Worm (Caenorhabditis elegans) whole organism, L4 larva: ENCODE measurements around the gene T19H12.3.
A peak's percentile ranks its signal among the peaks of the same experiment; 100 is the strongest.

ENCODE experiments used
- F10B5.3 ChIP-seq: sonication (generic microtip); optimal IDR thresholded peaks from 2 replicates; lab custom pipeline; 2016; ENCODE audit warnings: mild to moderate bottlenecking, missing genetic modification characterization, missing compliant biosample characterization
- F49E8.2 ChIP-seq: sonication (generic microtip); optimal IDR thresholded peaks from 2 replicates; lab custom pipeline; 2016; ENCODE audit warnings: missing compliant biosample characterization, mild to moderate bottlenecking, missing genetic modification characterization, borderline replicate concordance
- T26A8.4 ChIP-seq: fragments of 200-800 bp; sonication (Bioruptor generic); IDR thresholded peaks from 2 replicates; pipeline ENCODE4 v1.3.6; 2022; ENCODE audit warnings: missing genetic modification characterization, missing compliant biosample characterization
- Y5F2A.4 ChIP-seq: fragments of 200-800 bp; sonication (Bioruptor generic); optimal IDR thresholded peaks from 2 replicates; lab custom pipeline; 2018; ENCODE audit warnings: mild to moderate bottlenecking, missing genetic modification characterization, missing compliant biosample characterization
- ZK546.5 ChIP-seq, 2 experiments: sonication (generic microtip); optimal IDR thresholded peaks; 2 replicates each; lab custom pipeline; 2017; ENCODE audit warnings: missing biosample characterization in 2 of 2, missing genetic modification characterization in 2 of 2
- aly-2 ChIP-seq: sonication (generic microtip); optimal IDR thresholded peaks from 2 replicates; lab custom pipeline; 2018; ENCODE audit warnings: missing biosample characterization, missing genetic modification characterization
- ama-1 ChIP-seq: fragments of 150-350 bp; optimal IDR thresholded peaks from 2 replicates; lab custom pipeline; 2014; ENCODE audit warnings: inconsistent platforms, mixed read lengths
- arid-1 ChIP-seq: fragments of 200-800 bp; sonication (Bioruptor generic); conservative IDR thresholded peaks from 2 replicates; pipeline ENCODE4 v1.3.6; 2022; ENCODE audit warnings: missing genetic modification reagents, missing genetic modification characterization, missing compliant biosample characterization
- ces-1 ChIP-seq: fragments of 150-350 bp; sonication (generic microtip); optimal IDR thresholded peaks from 4 replicates; lab custom pipeline; 2014; ENCODE audit warnings: missing biosample characterization, missing genetic modification reagents, missing genetic modification characterization
- cey-2 ChIP-seq: sonication (generic microtip); optimal IDR thresholded peaks from 3 replicates; lab custom pipeline; 2017; ENCODE audit warnings: missing genetic modification characterization, mild to moderate bottlenecking, missing compliant biosample characterization, antibody characterized with exemption, borderline replicate concordance; ENCODE audit not compliant: insufficient read depth
- daf-12 ChIP-seq: fragments of 150-350 bp; optimal IDR thresholded peaks from 2 replicates; lab custom pipeline; 2014; ENCODE audit warnings: missing biosample characterization, missing genetic modification reagents, missing genetic modification characterization
- daf-19 ChIP-seq: fragments of 200-800 bp; sonication (Bioruptor generic); conservative IDR thresholded peaks from 2 replicates; pipeline ENCODE4 v1.3.6; 2022; ENCODE audit warnings: missing genetic modification characterization, missing compliant biosample characterization
- daf-8 ChIP-seq: fragments of 200-800 bp; sonication (Bioruptor generic); IDR thresholded peaks from 2 replicates; pipeline ENCODE4 v1.3.6; 2022; ENCODE audit warnings: missing genetic modification characterization, missing compliant biosample characterization
- dmd-6 ChIP-seq: fragments of 200-800 bp; sonication (Bioruptor generic); IDR thresholded peaks from 2 replicates; pipeline ENCODE4 v1.3.6; 2022; ENCODE audit warnings: missing genetic modification reagents, missing genetic modification characterization, missing compliant biosample characterization
- dpl-1 ChIP-seq: fragments of 150-350 bp; optimal IDR thresholded peaks from 2 replicates; lab custom pipeline; 2014; ENCODE audit warnings: missing biosample characterization, missing genetic modification reagents, missing genetic modification characterization
- dve-1 ChIP-seq: sonication (generic microtip); optimal IDR thresholded peaks from 2 replicates; lab custom pipeline; 2017; ENCODE audit warnings: antibody characterized with exemption, mild to moderate bottlenecking, missing genetic modification characterization, missing compliant biosample characterization; ENCODE audit not compliant: insufficient read depth
- hif-1 ChIP-seq, 2 experiments: sonication (generic microtip); optimal IDR thresholded peaks; 2 replicates each; lab custom pipeline; 2016 to 2017; ENCODE audit warnings: missing compliant biosample characterization in 2 of 2, missing genetic modification characterization in 2 of 2, missing genetic modification reagents in 2 of 2, missing genotype in 2 of 2, mild to moderate bottlenecking in 1 of 2
- hlh-11 ChIP-seq: fragments of 200-800 bp; sonication (Bioruptor generic); optimal IDR thresholded peaks from 2 replicates; lab custom pipeline; 2018; ENCODE audit warnings: mild to moderate bottlenecking, missing genetic modification characterization, missing compliant biosample characterization
- lin-29 ChIP-seq: fragments of 200-800 bp; sonication (Bioruptor generic); IDR thresholded peaks from 2 replicates; pipeline ENCODE4 v1.3.6; 2022; ENCODE audit warnings: missing genetic modification reagents, missing genetic modification characterization, missing compliant biosample characterization
- lir-3 ChIP-seq: sonication (generic microtip); optimal IDR thresholded peaks from 2 replicates; lab custom pipeline; 2016; ENCODE audit warnings: mild to moderate bottlenecking, missing genetic modification characterization, missing compliant biosample characterization
- lsy-2 ChIP-seq, 2 experiments: fragments of 150-350 bp in 1 of 2; sonication (generic microtip) in 1 of 2; optimal IDR thresholded peaks; 2 replicates each; lab custom pipeline; 2014 to 2017; ENCODE audit warnings: missing biosample characterization in 2 of 2, missing genetic modification characterization in 2 of 2
- madf-5 ChIP-seq, 2 experiments: fragments of 200-800 bp; sonication (Bioruptor generic); IDR thresholded peaks; 2 replicates each; pipeline ENCODE4 v1.3.6; 2022; ENCODE audit warnings: missing compliant biosample characterization in 2 of 2, missing genetic modification characterization in 2 of 2
- madf-9 ChIP-seq: fragments of 200-800 bp; sonication (Bioruptor generic); conservative IDR thresholded peaks from 2 replicates; pipeline ENCODE4 v1.3.6; 2022; ENCODE audit warnings: missing genetic modification reagents, missing genetic modification characterization, missing compliant biosample characterization
- mxl-3 ChIP-seq: fragments of 200-800 bp; sonication (Bioruptor generic); optimal IDR thresholded peaks from 2 replicates; lab custom pipeline; 2018; ENCODE audit warnings: mild to moderate bottlenecking, missing genetic modification characterization, missing compliant biosample characterization
- nhr-102 ChIP-seq: sonication (generic microtip); optimal IDR thresholded peaks from 2 replicates; lab custom pipeline; 2016; ENCODE audit warnings: mild to moderate bottlenecking, missing genetic modification characterization, moderate library complexity, missing compliant biosample characterization
- nhr-28 ChIP-seq: fragments of 150-350 bp; optimal IDR thresholded peaks from 2 replicates; lab custom pipeline; 2014; ENCODE audit warnings: missing biosample characterization, missing genetic modification characterization
- nhr-76 ChIP-seq: fragments of 150-350 bp; optimal IDR thresholded peaks from 2 replicates; lab custom pipeline; 2014; ENCODE audit warnings: missing biosample characterization, missing genetic modification characterization
- pha-4 ChIP-seq, 2 experiments: fragments of 150-350 bp in 1 of 2; fragments of 200-800 bp in 1 of 2; sonication (Bioruptor generic) in 1 of 2; IDR thresholded peaks in 1 of 2; optimal IDR thresholded peaks in 1 of 2; 2 replicates each; pipeline versions ENCODE4 v1.3.6 to Lab custom; 2014 to 2022; ENCODE audit warnings: missing genetic modification characterization in 2 of 2, missing genetic modification reagents in 2 of 2, missing biosample characterization in 1 of 2, missing compliant biosample characterization in 1 of 2
- php-3 ChIP-seq: fragments of 200-800 bp; sonication (Bioruptor generic); IDR thresholded peaks from 2 replicates; pipeline ENCODE4 v1.3.6; 2022; ENCODE audit warnings: missing genetic modification reagents, missing genetic modification characterization, missing compliant biosample characterization
- saeg-2 ChIP-seq: fragments of 200-800 bp; sonication (Bioruptor generic); IDR thresholded peaks from 2 replicates; pipeline ENCODE4 v1.3.6; 2022; ENCODE audit warnings: missing genetic modification reagents, missing genetic modification characterization, missing compliant biosample characterization
- sdz-12 ChIP-seq: fragments of 200-800 bp; sonication (Bioruptor generic); optimal IDR thresholded peaks from 2 replicates; lab custom pipeline; 2018; ENCODE audit warnings: mild to moderate bottlenecking, missing genetic modification characterization, missing compliant biosample characterization
- snpc-1.2 ChIP-seq: fragments of 200-800 bp; sonication (Bioruptor generic); IDR thresholded peaks from 2 replicates; pipeline ENCODE4 v1.3.6; 2022; ENCODE audit warnings: missing genetic modification reagents, missing genetic modification characterization, missing compliant biosample characterization
- tra-1 ChIP-seq: fragments of 200-800 bp; sonication (Bioruptor generic); IDR thresholded peaks from 2 replicates; pipeline ENCODE4 v1.3.6; 2022; ENCODE audit warnings: missing genetic modification reagents, missing genetic modification characterization, missing compliant biosample characterization
- unc-39 ChIP-seq: sonication (generic microtip); optimal IDR thresholded peaks from 2 replicates; lab custom pipeline; 2017; ENCODE audit warnings: missing biosample characterization, missing genetic modification characterization
- unc-62 ChIP-seq, 3 experiments: fragments of 150-350 bp in 1 of 3; sonication (generic microtip); optimal IDR thresholded peaks in 2 of 3; peaks in 1 of 3; 1 replicate in 1 of 3; 2 replicates in 2 of 3; lab custom pipeline; 2014 to 2017; ENCODE audit warnings: missing biosample characterization in 3 of 3, missing genetic modification characterization in 3 of 3, missing genetic modification reagents in 3 of 3, missing genotype in 1 of 3
- zag-1 ChIP-seq: fragments of 150-350 bp; optimal IDR thresholded peaks from 2 replicates; lab custom pipeline; 2014; ENCODE audit warnings: missing biosample characterization, missing genetic modification characterization
- zfp-3 ChIP-seq: fragments of 200-800 bp; sonication (Bioruptor generic); conservative IDR thresholded peaks from 2 replicates; pipeline ENCODE4 v1.3.6; 2022; ENCODE audit warnings: missing genetic modification reagents, missing genetic modification characterization, missing compliant biosample characterization
- zip-11 ChIP-seq: fragments of 200-800 bp; sonication (Bioruptor generic); IDR thresholded peaks from 2 replicates; pipeline ENCODE4 v1.3.6; 2022; ENCODE audit warnings: missing genetic modification characterization, missing compliant biosample characterization
- zip-2 ChIP-seq: fragments of 150-350 bp; optimal IDR thresholded peaks from 2 replicates; lab custom pipeline; 2014; ENCODE audit warnings: missing biosample characterization, missing genetic modification characterization
- ztf-11 ChIP-seq: fragments of 150-350 bp; optimal IDR thresholded peaks from 2 replicates; lab custom pipeline; 2014; ENCODE audit warnings: missing biosample characterization, missing genetic modification characterization

T19H12.3 gene

ce11 chrV:4862737-4863136, 22.7 kb upstream of the T19H12.3 start, which contains the start of gene C37H5.13 (continued):
- peak in 1 of 2 experiments; percentile 2 for TF ChIP-seq hif-1 (tag; optimal IDR thresholded peaks at IDR 0.05; lab: Kevin White, UChicago)

DNA sequence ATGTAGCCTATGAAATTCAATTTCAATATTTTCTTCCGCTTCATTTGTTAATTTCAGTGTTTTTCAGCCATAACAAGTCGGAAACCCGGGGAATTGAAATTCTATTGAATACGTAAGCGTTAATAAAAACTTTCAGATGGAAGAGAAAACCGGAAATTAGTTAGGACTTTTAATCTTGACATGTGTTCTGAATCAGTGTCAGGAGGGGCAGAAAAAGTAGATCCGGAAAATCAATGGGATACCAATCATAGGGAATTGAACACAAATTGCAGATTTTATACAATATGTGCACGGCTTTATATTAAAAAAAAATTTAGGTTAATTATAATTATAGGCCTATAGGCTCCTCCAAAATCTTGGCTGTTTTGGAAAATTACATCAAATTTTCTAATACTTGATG, 21.1 kb upstream of the T19H12.3 start:
- TF ChIP-seq madf-5 (GFP tag; IDR thresholded peaks at IDR 0.05; lab: Robert Waterston, UW), result no peak
- no peak for TF ChIP-seq pha-4 (GFP tag; IDR thresholded peaks at IDR 0.05; lab: Robert Waterston, UW)
- no peak for TF ChIP-seq pha-4 (tag; optimal IDR thresholded peaks at IDR 0.05; lab: Kevin White, UChicago)
- TF ChIP-seq zip-2 (tag; lab: Kevin White, UChicago), result no peak
- no peak for TF ChIP-seq ces-1
- TF ChIP-seq ZK546.5 (tag; optimal IDR thresholded peaks at IDR 0.05; lab: Kevin White, UChicago), result no peak
- TF ChIP-seq saeg-2, result no peak
- TF ChIP-seq F49E8.2 (tag; lab: Kevin White, UChicago), result no peak
- TF ChIP-seq hlh-11, result no peak
- TF ChIP-seq Y5F2A.4 (GFP tag; lab: Kevin White, UChicago), result no peak
- no peak for TF ChIP-seq lin-29
- no peak for TF ChIP-seq arid-1 (GFP tag; lab: Robert Waterston, UW)
- no peak for TF ChIP-seq php-3
- TF ChIP-seq zfp-3 (GFP tag; lab: Robert Waterston, UW), result no peak
- no peak for TF ChIP-seq F10B5.3 (tag; lab: Kevin White, UChicago)
- no peak for TF ChIP-seq madf-9 (GFP tag; lab: Robert Waterston, UW)

ce11 chrV:4865364-4865763, 20.1 kb upstream of the T19H12.3 start, which contains the start of gene srd-32:
Gene srd-32, plus strand, starts transcription at chrV:4865664.
- peak; percentile 39 for TF ChIP-seq mxl-3 (GFP tag; lab: Kevin White, UChicago)
- TF ChIP-seq lsy-2 (tag; optimal IDR thresholded peaks at IDR 0.05; lab: Kevin White, UChicago), result no peak

- no peak for TF ChIP-seq zag-1
- no peak for TF ChIP-seq lsy-2 (tag; optimal IDR thresholded peaks at IDR 0.05; lab: Kevin White, UChicago)
- TF ChIP-seq mxl-3 (GFP tag; lab: Kevin White, UChicago), result no peak
- no peak for TF ChIP-seq lin-29
- TF ChIP-seq unc-39, result no peak
- no peak for TF ChIP-seq nhr-76 (tag; lab: Kevin White, UChicago)
- no peak for TF ChIP-seq dpl-1 (GFP tag; lab: Kevin White, UChicago)
- no peak for TF ChIP-seq dmd-6
- TF ChIP-seq sdz-12 (GFP tag; lab: Kevin White, UChicago), result no peak
- no peak for TF ChIP-seq T26A8.4 (GFP tag; lab: Robert Waterston, UW)
- TF ChIP-seq cey-2 (tag; lab: Kevin White, UChicago), result no peak
- TF ChIP-seq tra-1 (GFP tag; lab: Robert Waterston, UW), result no peak
Measured at ce11 chrV:4867535-4867934, 17.9 kb upstream of the T19H12.3 start.

DNA sequence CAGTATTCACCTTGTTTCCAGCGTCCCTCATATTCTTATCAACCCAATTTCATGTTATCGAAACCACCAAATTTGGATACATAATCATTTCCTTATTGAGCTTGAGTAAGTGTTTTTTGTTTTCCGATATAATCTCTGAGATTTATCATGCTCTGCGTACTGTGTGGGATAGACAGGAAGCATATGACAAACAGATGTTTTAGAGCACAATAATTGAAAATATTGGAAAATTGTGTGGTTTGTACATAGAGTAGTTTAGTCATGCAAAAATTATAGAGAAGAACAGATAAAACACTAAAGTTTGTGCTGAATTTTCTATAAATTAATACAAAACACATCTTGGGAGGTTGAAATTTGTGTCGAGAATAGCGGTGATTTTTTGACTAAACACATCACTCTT, 16.8 kb upstream of the T19H12.3 start:
- TF ChIP-seq zip-11 (GFP tag; lab: Robert Waterston, UW), result no peak
- TF ChIP-seq sdz-12 (GFP tag; lab: Kevin White, UChicago), result no peak
- TF ChIP-seq, all 104 proteins: peak for 0

ce11 chrV:4870627-4871026, 14.8 kb upstream of the T19H12.3 start:
- TF ChIP-seq snpc-1.2, result no peak
- TF ChIP-seq nhr-102 (tag; lab: Kevin White, UChicago), result no peak
- TF ChIP-seq dmd-6, result no peak
- TF ChIP-seq zag-1, result no peak
- TF ChIP-seq cey-2 (tag; lab: Kevin White, UChicago), result no peak
- no peak for TF ChIP-seq unc-62 (GFP tag; optimal IDR thresholded peaks at IDR 0.05 in 1 of 2; lab: Kevin White, UChicago)
- TF ChIP-seq unc-62 (tag; optimal IDR thresholded peaks at IDR 0.05; lab: Kevin White, UChicago), result no peak
- no peak for TF ChIP-seq dpl-1 (GFP tag; lab: Kevin White, UChicago)
- TF ChIP-seq nhr-28 (tag; lab: Kevin White, UChicago), result no peak
- no peak for TF ChIP-seq pha-4 (GFP tag; IDR thresholded peaks at IDR 0.05; lab: Robert Waterston, UW)
- TF ChIP-seq pha-4 (tag; optimal IDR thresholded peaks at IDR 0.05; lab: Kevin White, UChicago), result no peak
- TF ChIP-seq lir-3 (tag; lab: Kevin White, UChicago), result no peak
- no peak for TF ChIP-seq ztf-11 (tag; lab: Kevin White, UChicago)
- TF ChIP-seq ama-1 (lab: Kevin White, UChicago), result no peak
- TF ChIP-seq hlh-11, result no peak
- no peak for TF ChIP-seq ces-1
- TF ChIP-seq daf-8 (GFP tag; lab: Robert Waterston, UW), result no peak
- TF ChIP-seq aly-2 (tag; lab: Kevin White, UChicago), result no peak
- no peak for TF ChIP-seq daf-19 (GFP tag; lab: Robert Waterston, UW)
- TF ChIP-seq dve-1, result no peak
- no peak for TF ChIP-seq daf-12
